Worm (Caenorhabditis elegans) whole organism, young adult: Measurements from ENCODE around the gene twk-12.

Experiments
- K11D2.4 ChIP-seq: fragments of 200-800 bp; sonication (Bioruptor generic); IDR thresholded peaks from 2 replicates; pipeline ENCODE4 v1.3.6; 2022; ENCODE audit warnings: missing genetic modification reagents, missing genetic modification characterization, missing compliant biosample characterization
- ama-1 ChIP-seq, 3 experiments: fragments of 150-350 bp in 1 of 3; sonication (generic microtip) in 2 of 3; optimal IDR thresholded peaks; 2 replicates each; lab custom pipeline; 2014 to 2018; ENCODE audit warnings: missing biosample characterization in 2 of 3, missing genetic modification characterization in 2 of 3, missing genetic modification reagents in 2 of 3
- aptf-2 ChIP-seq: fragments of 200-800 bp; sonication (Bioruptor generic); conservative IDR thresholded peaks from 2 replicates; pipeline ENCODE4 v1.3.6; 2022; ENCODE audit warnings: missing genetic modification reagents, missing genetic modification characterization, missing compliant biosample characterization
- bed-1 ChIP-seq: fragments of 200-800 bp; sonication (Bioruptor generic); IDR thresholded peaks from 2 replicates; pipeline ENCODE4 v1.3.6; 2022; ENCODE audit warnings: missing genetic modification reagents, missing genetic modification characterization, missing compliant biosample characterization
- cebp-1 ChIP-seq, 2 experiments: fragments of 200-800 bp in 1 of 2; sonication (Bioruptor generic) in 1 of 2; sonication (generic microtip) in 1 of 2; IDR thresholded peaks in 1 of 2; optimal IDR thresholded peaks in 1 of 2; 2 replicates each; pipeline versions ENCODE4 v1.3.6 to Lab custom; 2017 to 2022; ENCODE audit warnings: missing compliant biosample characterization in 2 of 2, missing genetic modification characterization in 2 of 2, mild to moderate bottlenecking in 1 of 2, missing genetic modification reagents in 1 of 2, moderate library complexity in 1 of 2
- lin-35 ChIP-seq, 3 experiments: fragments of 150-350 bp in 2 of 3; sonication (generic microtip) in 1 of 3; optimal IDR thresholded peaks; 2 replicates each; lab custom pipeline; 2014 to 2018; ENCODE audit warnings: missing biosample characterization in 3 of 3, missing genetic modification characterization in 3 of 3, missing genetic modification reagents in 3 of 3
- mcd-1 ChIP-seq: fragments of 200-800 bp; sonication (Bioruptor generic); IDR thresholded peaks from 2 replicates; pipeline ENCODE4 v1.3.6; 2022; ENCODE audit warnings: missing genetic modification reagents, missing genetic modification characterization, missing compliant biosample characterization
- pha-4 ChIP-seq: fragments of 150-350 bp; sonication (generic microtip); optimal IDR thresholded peaks from 2 replicates; lab custom pipeline; 2014; ENCODE audit warnings: missing biosample characterization, missing genetic modification reagents, missing genetic modification characterization
- rec-8 ChIP-seq, 2 experiments: sonication (generic microtip); optimal IDR thresholded peaks; 2 replicates each; lab custom pipeline; 2016; ENCODE audit warnings: mild to moderate bottlenecking in 2 of 2, missing genetic modification characterization in 2 of 2, missing genetic modification reagents in 2 of 2, missing genotype in 2 of 2, missing biosample characterization in 1 of 2, missing compliant biosample characterization in 1 of 2, moderate library complexity in 1 of 2
- repo-1 ChIP-seq: sonication (generic microtip); optimal IDR thresholded peaks from 2 replicates; lab custom pipeline; 2017; ENCODE audit warnings: mild to moderate bottlenecking, missing genetic modification characterization, missing compliant biosample characterization
- ztf-22 ChIP-seq: fragments of 200-800 bp; sonication (Bioruptor generic); optimal IDR thresholded peaks from 2 replicates; lab custom pipeline; 2018; ENCODE audit warnings: mild to moderate bottlenecking, missing genetic modification characterization, moderate library complexity, missing compliant biosample characterization
- ztf-25 ChIP-seq: fragments of 200-800 bp; sonication (Bioruptor generic); IDR thresholded peaks from 2 replicates; pipeline ENCODE4 v1.3.6; 2022; ENCODE audit warnings: missing genetic modification reagents, missing genetic modification characterization, missing compliant biosample characterization
- ztf-3 ChIP-seq: fragments of 200-800 bp; sonication (Bioruptor generic); optimal IDR thresholded peaks from 2 replicates; lab custom pipeline; 2018; ENCODE audit warnings: mild to moderate bottlenecking, missing genetic modification characterization, missing compliant biosample characterization

DNA sequence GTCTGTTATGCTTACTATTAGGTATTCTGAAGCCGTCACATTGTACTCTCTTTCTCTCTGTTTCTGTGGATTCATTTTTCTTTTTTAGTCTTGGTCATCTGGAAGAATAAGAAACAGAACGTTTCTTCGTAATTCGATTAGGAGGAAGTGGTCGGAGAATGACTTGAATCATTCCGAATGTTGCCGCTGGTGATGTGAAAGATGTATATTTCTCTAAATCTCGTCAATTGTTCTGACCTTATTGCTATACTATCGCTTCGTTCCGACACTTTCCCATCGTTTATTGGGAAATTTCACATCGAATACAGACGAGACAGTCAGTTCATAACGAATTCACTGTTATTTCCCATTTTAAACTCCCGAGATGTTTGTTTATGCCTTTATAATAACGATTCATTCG lies 11.7 kb downstream of the twk-12 start:
- no peak for TF ChIP-seq ama-1 (optimal IDR thresholded peaks at IDR 0.05; lab: Kevin White, UChicago)
- TF ChIP-seq ama-1 (GFP tag; optimal IDR thresholded peaks at IDR 0.05; lab: Kevin White, UChicago) = no peak
- TF ChIP-seq aptf-2 = no peak
- TF ChIP-seq ztf-3 (GFP tag; lab: Kevin White, UChicago) = no peak
- no peak for TF ChIP-seq cebp-1 (GFP tag; IDR thresholded peaks at IDR 0.05; lab: Robert Waterston, UW)
- no peak for TF ChIP-seq cebp-1 (tag; optimal IDR thresholded peaks at IDR 0.05; lab: Kevin White, UChicago)
- TF ChIP-seq rec-8 (tag; optimal IDR thresholded peaks at IDR 0.05; lab: Kevin White, UChicago) = no peak
- TF ChIP-seq lin-35 (GFP tag; optimal IDR thresholded peaks at IDR 0.05; lab: Kevin White, UChicago) = no peak
- no peak for TF ChIP-seq K11D2.4 (GFP tag; lab: Robert Waterston, UW)
- no peak for TF ChIP-seq pha-4 (tag; lab: Kevin White, UChicago)
- TF ChIP-seq mcd-1 (GFP tag; lab: Robert Waterston, UW) = no peak
- TF ChIP-seq ztf-22 = no peak
- no peak for TF ChIP-seq ztf-25
- TF ChIP-seq repo-1 (tag; lab: Kevin White, UChicago) = no peak
- TF ChIP-seq bed-1 (GFP tag; lab: Robert Waterston, UW) = no peak
